Worm (Caenorhabditis elegans): ENCODE data around the gene T20D4.11.
"Not testable (repeated sequence)": the region's sequence is repeated elsewhere in the genome, so short reads cannot be mapped to it uniquely, and the experiment has no call there.

The T20D4.11 gene

DNA sequence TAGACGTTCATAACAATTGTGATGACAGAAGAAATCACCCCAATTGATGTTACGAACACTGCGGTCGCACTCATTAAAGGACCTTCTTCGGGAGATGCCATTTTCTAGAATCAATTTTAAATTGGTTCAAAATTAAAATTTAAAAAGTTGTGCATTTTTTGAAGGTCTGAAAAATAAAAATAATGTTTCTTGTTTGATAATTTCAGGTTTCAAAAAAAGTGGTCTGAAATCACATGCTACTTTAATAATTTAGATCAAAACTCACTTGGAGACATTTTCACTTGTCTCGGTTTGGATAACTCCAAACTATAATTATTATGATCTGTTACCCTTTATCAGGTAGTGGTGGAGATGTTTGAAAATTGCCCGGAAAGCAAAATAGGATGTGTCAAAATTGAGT, 21.5 kb upstream of the T20D4.11 start, which contains the start of gene srbc-2:
Gene srbc-2, minus strand, starts transcription at position 101 of the 400 bp plus-strand sequence.
- TF ChIP-seq mls-2 (tag; optimal IDR thresholded peaks at IDR 0.05) (no peak), mab-5 (tag; optimal IDR thresholded peaks at IDR 0.05) (no peak), nhr-76 (tag; optimal IDR thresholded peaks at IDR 0.05) (no peak)

DNA sequence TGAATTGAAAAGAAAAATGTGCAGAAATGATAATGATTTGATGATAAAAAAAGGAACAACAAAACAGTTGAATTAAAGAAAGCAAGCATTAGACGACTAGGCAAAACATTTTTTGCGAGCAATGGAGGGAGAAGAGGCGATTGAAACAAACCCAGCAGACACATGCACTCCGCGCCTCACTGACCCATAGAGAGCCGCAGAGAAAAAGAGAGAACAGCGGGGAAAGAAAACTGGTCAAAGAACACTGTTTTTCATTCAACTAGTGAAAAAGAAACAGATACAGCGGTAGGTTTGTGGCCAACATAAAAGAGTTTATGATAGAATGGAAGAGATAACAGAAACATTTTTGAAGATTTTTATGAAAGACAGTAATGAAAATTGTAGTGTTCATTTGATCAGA, 10.2 kb upstream of the T20D4.11 start:
- no peak for TF ChIP-seq zip-8 (tag; optimal IDR thresholded peaks at IDR 0.05)
- no peak for TF ChIP-seq ceh-83 (GFP tag; optimal IDR thresholded peaks at IDR 0.05)
- no peak for TF ChIP-seq elt-3 (tag; optimal IDR thresholded peaks at IDR 0.05)

DNA sequence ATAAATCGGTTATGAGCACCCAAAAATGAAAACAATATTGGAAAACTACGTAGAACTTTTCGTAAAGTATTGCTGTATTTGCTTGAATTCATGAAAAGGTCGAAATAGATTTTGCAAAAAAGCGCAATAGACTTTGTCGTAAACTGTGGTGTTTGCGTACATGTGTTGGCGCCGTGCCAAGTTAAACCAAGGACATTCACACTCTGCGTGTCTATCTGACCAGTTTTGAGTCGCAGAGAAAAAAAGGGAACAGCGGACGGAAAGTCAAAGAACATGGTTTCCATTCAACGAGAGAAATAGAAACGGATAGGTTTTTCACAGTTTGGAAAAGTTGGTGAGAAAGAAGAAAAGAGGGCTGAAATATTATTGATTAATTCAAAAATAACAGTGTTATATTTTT, 7.5 kb upstream of the T20D4.11 start:
- TF ChIP-seq nhr-76 (tag; optimal IDR thresholded peaks at IDR 0.05) (no peak), sptf-1 (tag; optimal IDR thresholded peaks at IDR 0.05) (no peak), M03D4.4 (tag; optimal IDR thresholded peaks at IDR 0.05) (no peak), snpc-4 (tag; optimal IDR thresholded peaks at IDR 0.05) (no peak), ceh-39 (tag; optimal IDR thresholded peaks at IDR 0.05) (no peak), zip-8 (tag; optimal IDR thresholded peaks at IDR 0.05) (no peak), unc-39 (tag; optimal IDR thresholded peaks at IDR 0.05) (no peak), nhr-237 (tag; optimal IDR thresholded peaks at IDR 0.05) (no peak), ces-1 (GFP tag; optimal IDR thresholded peaks at IDR 0.05) (no peak), flh-1 (GFP tag; optimal IDR thresholded peaks at IDR 0.05) (no peak), unc-62 (GFP tag; optimal IDR thresholded peaks at IDR 0.05) (no peak), ceh-83 (GFP tag; optimal IDR thresholded peaks at IDR 0.05) (no peak), nhr-28 (tag; optimal IDR thresholded peaks at IDR 0.05) (no peak), lin-13 (tag; optimal IDR thresholded peaks at IDR 0.05) (no peak), tbx-8 (GFP tag; optimal IDR thresholded peaks at IDR 0.05) (no peak), mls-2 (tag; optimal IDR thresholded peaks at IDR 0.05) (no peak)

DNA sequence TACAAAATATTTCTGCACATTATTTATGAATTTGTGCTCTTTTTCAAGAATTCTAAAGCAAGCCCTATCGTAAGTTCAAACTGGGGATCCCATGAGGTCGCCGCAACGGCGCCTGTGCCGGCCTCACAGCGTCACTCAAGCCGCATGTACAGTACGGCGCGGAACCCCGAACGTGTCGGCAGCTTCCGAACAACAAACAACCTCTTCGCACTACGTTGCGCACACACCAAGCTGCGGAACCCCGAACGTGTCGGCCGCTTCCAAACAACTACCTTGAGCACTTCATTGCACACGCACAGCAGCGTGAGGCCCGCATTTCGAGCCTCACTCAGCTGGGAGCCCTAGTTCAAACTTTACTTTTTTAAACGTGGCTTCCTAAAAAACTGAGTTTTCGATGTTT, 4.4 kb upstream of the T20D4.11 start:
- TF ChIP-seq pha-4 (tag; optimal IDR thresholded peaks at IDR 0.05): no peak
- TF ChIP-seq snpc-4 (tag; optimal IDR thresholded peaks at IDR 0.05): no peak
- TF ChIP-seq cnd-1 (tag; optimal IDR thresholded peaks at IDR 0.05): no peak
- no peak for TF ChIP-seq lsy-2 (tag; optimal IDR thresholded peaks at IDR 0.05)
- TF ChIP-seq mls-2 (tag; optimal IDR thresholded peaks at IDR 0.05): no peak
- no peak for TF ChIP-seq tbx-8 (GFP tag; optimal IDR thresholded peaks at IDR 0.05)

DNA sequence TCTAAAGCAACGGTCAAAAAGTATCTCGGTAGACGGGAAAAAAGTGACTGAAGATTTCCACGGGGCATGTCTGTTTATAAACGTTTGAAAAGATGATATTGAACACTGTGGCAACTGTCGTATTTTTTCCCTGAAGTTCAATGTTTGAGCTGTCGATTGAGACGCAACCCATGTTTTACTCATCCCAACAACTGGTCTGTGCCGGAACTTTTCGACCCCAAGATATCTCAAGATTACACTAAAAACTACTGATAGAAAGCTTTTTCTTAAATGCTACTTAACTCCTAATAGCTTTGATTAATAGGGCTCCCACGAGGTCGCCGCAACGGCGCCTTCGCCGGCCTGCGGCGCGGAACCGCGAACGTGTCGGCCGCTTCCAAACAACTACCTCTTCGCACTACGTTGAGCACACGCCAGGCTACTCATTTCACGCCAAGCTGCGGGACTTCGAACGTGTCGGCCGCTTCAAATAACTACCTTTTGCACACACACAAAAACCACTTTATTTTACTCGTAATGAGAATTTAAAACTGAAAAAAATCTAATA, 3.7 kb upstream of the T20D4.11 start, which contains the start of gene T20D4.15:
Gene T20D4.15, minus strand, starts transcription at position 51 of the 547 bp plus-strand sequence.
- TF ChIP-seq unc-62 (GFP tag; optimal IDR thresholded peaks at IDR 0.05) (no peak), mls-2 (tag; optimal IDR thresholded peaks at IDR 0.05) (no peak), ham-2 (GFP tag; optimal IDR thresholded peaks at IDR 0.05) (no peak), lin-32 (GFP tag; optimal IDR thresholded peaks at IDR 0.05) (no peak), mep-1 (tag; optimal IDR thresholded peaks at IDR 0.05) (no peak), flh-1 (GFP tag; optimal IDR thresholded peaks at IDR 0.05) (no peak), hlh-1 (tag; optimal IDR thresholded peaks at IDR 0.05) (no peak)

DNA sequence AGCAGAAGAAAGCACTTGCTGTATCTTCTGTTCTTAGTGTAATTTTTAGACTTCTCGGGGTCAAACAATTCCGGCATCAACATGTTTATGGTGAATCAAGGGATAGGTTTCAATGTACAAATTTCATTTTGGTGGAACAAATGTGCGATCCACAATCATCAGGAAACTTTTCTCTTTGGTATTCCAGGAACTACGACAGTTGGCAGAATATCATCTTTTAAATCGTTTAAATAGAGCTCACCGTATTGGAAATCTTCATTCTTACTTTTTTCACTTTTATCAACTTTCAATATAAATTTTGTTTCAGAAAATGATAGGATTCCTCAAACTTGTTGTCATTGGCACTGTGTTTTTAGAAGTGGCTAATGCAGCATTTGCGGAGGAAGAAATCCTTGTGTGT, 1.7 kb upstream of the T20D4.11 start, which contains the start of gene T20D4.12:
Gene T20D4.12, plus strand, starts transcription at position 301 of the 400 bp plus-strand sequence.
- TF ChIP-seq unc-62 (GFP tag; optimal IDR thresholded peaks at IDR 0.05); pha-4 (tag; optimal IDR thresholded peaks at IDR 0.05); ceh-83 (GFP tag; optimal IDR thresholded peaks at IDR 0.05): not testable (repeated sequence)

DNA sequence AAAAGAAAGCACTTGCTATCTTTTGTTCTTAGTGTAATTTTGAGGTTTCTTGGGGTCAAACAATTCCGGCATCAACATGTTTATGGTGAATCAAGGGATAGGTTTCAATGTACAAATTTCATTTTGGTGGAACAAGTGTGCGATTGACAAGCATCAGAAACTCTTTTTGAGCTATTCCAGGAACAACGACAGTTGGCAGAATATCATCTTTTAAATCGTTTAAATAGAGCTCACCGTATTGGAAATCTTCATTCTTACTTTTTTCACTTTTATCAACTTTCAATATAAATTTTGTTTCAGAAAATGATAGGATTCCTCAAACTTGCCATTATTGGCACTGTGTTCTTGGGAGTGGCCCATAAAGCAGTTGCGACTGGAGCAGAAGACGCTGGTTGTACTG, 1.5 kb downstream of the T20D4.11 start, which contains the start of gene T20D4.10:
Gene T20D4.10, plus strand, starts transcription at position 301 of the 400 bp plus-strand sequence.
- not testable (repeated sequence) for TF ChIP-seq ztf-11 (tag; optimal IDR thresholded peaks at IDR 0.05); blmp-1 (tag; optimal IDR thresholded peaks at IDR 0.05); ham-2 (GFP tag; optimal IDR thresholded peaks at IDR 0.05)

DNA sequence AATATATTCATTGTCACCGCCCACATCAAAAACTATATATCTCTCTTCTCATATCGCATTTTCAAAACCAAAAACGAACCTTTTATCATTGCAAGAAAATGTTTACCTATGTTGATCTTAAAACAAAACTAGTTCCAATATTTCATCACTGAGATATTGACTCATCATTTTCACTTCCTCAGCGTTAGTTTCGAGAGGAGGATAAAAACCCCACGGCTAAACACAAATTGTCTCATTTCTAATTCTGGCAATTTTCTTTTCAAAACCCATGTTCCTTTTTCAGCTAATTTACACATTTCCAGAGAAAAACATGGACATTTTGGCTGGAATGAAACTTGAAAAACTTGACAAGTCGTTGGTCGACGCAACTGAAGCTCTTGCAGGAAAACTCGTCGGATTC, 10.1 kb downstream of the T20D4.11 start, which contains the start of gene T20D4.7:
Gene T20D4.7, plus strand, starts transcription at position 301 of the 400 bp plus-strand sequence.
- no peak for TF ChIP-seq ceh-39 (tag; optimal IDR thresholded peaks at IDR 0.05)
- no peak for TF ChIP-seq unc-120 (tag; optimal IDR thresholded peaks at IDR 0.05; ENCODE audit: poor library complexity, severe bottlenecking)
- TF ChIP-seq unc-39 (tag; optimal IDR thresholded peaks at IDR 0.05): no peak
- TF ChIP-seq lsy-2 (tag; optimal IDR thresholded peaks at IDR 0.05): no peak

Measured in whole organism, mixed stage, embryonic.